Fruit fly (Drosophila melanogaster) Kc167 (cell line): ENCODE data around the gene Doc1.

Experiments
- Myc ChIP-seq: fragments of >200 bp; optimal IDR thresholded peaks from 2 replicates; lab custom pipeline; 2017; ENCODE audit warnings: missing external identifiers
- Sin3A ChIP-seq: fragments of >200 bp; optimal IDR thresholded peaks from 2 replicates; lab custom pipeline; 2018; ENCODE audit warnings: missing external identifiers
- h ChIP-seq: fragments of >200 bp; optimal IDR thresholded peaks from 3 replicates; lab custom pipeline; 2018; ENCODE audit warnings: missing external identifiers
- insv ChIP-seq: fragments of >200 bp; optimal IDR thresholded peaks from 3 replicates; lab custom pipeline; 2018; ENCODE audit warnings: missing external identifiers
- psq ChIP-seq: fragments of >200 bp; optimal IDR thresholded peaks from 2 replicates; lab custom pipeline; 2017; ENCODE audit warnings: missing external identifiers
- ttk ChIP-seq: sonication (Bioruptor generic); optimal IDR thresholded peaks from 2 replicates; lab custom pipeline; 2017; ENCODE audit warnings: missing external identifiers

DNA sequence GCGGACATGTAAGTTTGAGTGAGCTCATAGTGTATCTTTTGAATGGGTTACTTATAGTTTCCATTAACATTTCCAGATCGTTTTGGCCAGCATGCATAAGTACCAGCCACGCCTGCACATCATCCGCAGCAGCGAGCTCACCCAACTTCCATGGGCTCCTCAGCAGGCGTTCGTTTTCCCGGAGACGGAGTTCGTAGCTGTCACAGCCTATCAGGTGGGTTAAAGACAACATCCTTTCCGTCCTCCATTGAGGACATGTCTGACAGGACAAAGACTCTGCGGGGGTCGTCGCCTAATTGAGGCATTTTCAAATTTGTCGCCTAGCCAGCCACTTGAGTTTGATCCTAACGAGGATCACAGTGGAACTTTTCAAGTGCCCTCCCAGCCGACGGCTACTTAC lies 2.5 kb downstream of the Doc1 start:
- TF ChIP-seq psq (lab: Kevin White, UChicago) (no peak), Myc (lab: Kevin White, UChicago) (no peak), ttk (lab: Kevin White, UChicago) (no peak), h (lab: Kevin White, UChicago) (no peak), insv (no peak), Sin3A (lab: Kevin White, UChicago) (no peak)
